Worm (Caenorhabditis elegans) whole organism, young adult: ENCODE measurements around the gene chil-4.
A peak's percentile ranks its signal among the peaks of the same experiment; 100 is the strongest.

Source experiments
- C06A6.2 ChIP-seq: fragments of 200-800 bp; sonication (Bioruptor generic); conservative IDR thresholded peaks from 2 replicates; pipeline ENCODE4 v1.3.6; 2022; ENCODE audit warnings: missing genetic modification characterization, missing compliant biosample characterization
- F33H1.4 ChIP-seq: fragments of 200-800 bp; sonication (Bioruptor generic); IDR thresholded peaks from 2 replicates; pipeline ENCODE4 v1.3.6; 2022; ENCODE audit warnings: missing genetic modification reagents, missing genetic modification characterization, missing compliant biosample characterization
- F39B2.1 ChIP-seq: fragments of 200-800 bp; sonication (Bioruptor generic); IDR thresholded peaks from 2 replicates; pipeline ENCODE4 v1.3.6; 2022; ENCODE audit warnings: missing genetic modification reagents, missing genetic modification characterization, missing compliant biosample characterization
- Y56A3A.18 ChIP-seq: fragments of 200-800 bp; sonication (Bioruptor generic); IDR thresholded peaks from 2 replicates; pipeline ENCODE4 v1.3.6; 2022; ENCODE audit warnings: missing genetic modification reagents, missing genetic modification characterization, missing compliant biosample characterization
- akir-1 ChIP-seq: fragments of 200-800 bp; sonication (Bioruptor generic); optimal IDR thresholded peaks from 2 replicates; lab custom pipeline; 2018; ENCODE audit warnings: mild to moderate bottlenecking, missing genetic modification characterization, moderate library complexity, missing compliant biosample characterization
- atf-7 ChIP-seq: sonication (generic microtip); optimal IDR thresholded peaks from 2 replicates; lab custom pipeline; 2017; ENCODE audit warnings: mild to moderate bottlenecking, missing genetic modification characterization, missing compliant biosample characterization
- attf-5 ChIP-seq: fragments of 200-800 bp; sonication (Bioruptor generic); optimal IDR thresholded peaks from 2 replicates; lab custom pipeline; 2018; ENCODE audit warnings: mild to moderate bottlenecking, missing genetic modification characterization, missing compliant biosample characterization
- ccch-3 ChIP-seq: fragments of 200-800 bp; sonication (Bioruptor generic); optimal IDR thresholded peaks from 2 replicates; lab custom pipeline; 2018; ENCODE audit warnings: mild to moderate bottlenecking, missing genetic modification characterization, missing compliant biosample characterization
- dox-1 ChIP-seq: fragments of 200-800 bp; sonication (Bioruptor generic); IDR thresholded peaks from 2 replicates; pipeline ENCODE4 v1.3.6; 2022; ENCODE audit warnings: missing genetic modification reagents, missing genetic modification characterization, missing compliant biosample characterization
- efl-1 ChIP-seq: fragments of 150-350 bp; optimal IDR thresholded peaks from 2 replicates; lab custom pipeline; 2014; ENCODE audit warnings: missing biosample characterization, missing genetic modification reagents, missing genetic modification characterization
- egl-18 ChIP-seq: fragments of 200-800 bp; sonication (Bioruptor generic); IDR thresholded peaks from 2 replicates; pipeline ENCODE4 v1.3.6; 2022; ENCODE audit warnings: missing genetic modification reagents, missing genetic modification characterization, missing compliant biosample characterization
- egl-44 ChIP-seq: fragments of 200-800 bp; sonication (Bioruptor generic); IDR thresholded peaks from 2 replicates; pipeline ENCODE4 v1.3.6; 2022; ENCODE audit warnings: missing genetic modification reagents, missing genetic modification characterization, missing compliant biosample characterization
- ekl-4 ChIP-seq: fragments of 200-800 bp; sonication (Bioruptor generic); IDR thresholded peaks from 2 replicates; pipeline ENCODE4 v1.3.6; 2022; ENCODE audit warnings: missing genetic modification reagents, missing genetic modification characterization, missing compliant biosample characterization
- ets-4 ChIP-seq: fragments of 200-800 bp; sonication (Bioruptor generic); optimal IDR thresholded peaks from 2 replicates; lab custom pipeline; 2018; ENCODE audit warnings: mild to moderate bottlenecking, missing genetic modification characterization, missing compliant biosample characterization
- hmg-1.2 ChIP-seq: fragments of 200-800 bp; sonication (Bioruptor generic); IDR thresholded peaks from 2 replicates; pipeline ENCODE4 v1.3.6; 2022; ENCODE audit warnings: missing genetic modification reagents, missing genetic modification characterization, missing compliant biosample characterization
- hmg-20 ChIP-seq: fragments of 200-800 bp; sonication (Bioruptor generic); IDR thresholded peaks from 2 replicates; pipeline ENCODE4 v1.3.6; 2022; ENCODE audit warnings: missing genetic modification reagents, missing genetic modification characterization, missing compliant biosample characterization
- let-607 ChIP-seq, 2 experiments: fragments of 200-800 bp in 1 of 2; sonication (Bioruptor generic) in 1 of 2; sonication (generic microtip) in 1 of 2; optimal IDR thresholded peaks; 2 replicates each; lab custom pipeline; 2016 to 2018; ENCODE audit warnings: mild to moderate bottlenecking in 2 of 2, missing compliant biosample characterization in 2 of 2, missing genetic modification characterization in 2 of 2, moderate library complexity in 2 of 2, missing genotype in 1 of 2
- lin-26 ChIP-seq: fragments of 200-800 bp; sonication (Bioruptor generic); IDR thresholded peaks from 2 replicates; pipeline ENCODE4 v1.3.6; 2022; ENCODE audit warnings: missing genetic modification reagents, missing genetic modification characterization, missing compliant biosample characterization
- lin-35 ChIP-seq, 3 experiments: fragments of 150-350 bp in 2 of 3; sonication (generic microtip) in 1 of 3; optimal IDR thresholded peaks; 2 replicates each; lab custom pipeline; 2014 to 2018; ENCODE audit warnings: missing biosample characterization in 3 of 3, missing genetic modification characterization in 3 of 3, missing genetic modification reagents in 3 of 3
- lin-40 ChIP-seq: sonication (generic microtip); optimal IDR thresholded peaks from 2 replicates; lab custom pipeline; 2016; ENCODE audit warnings: missing genetic modification characterization, mild to moderate bottlenecking, missing compliant biosample characterization, missing genotype, missing genetic modification reagents
- lin-54 ChIP-seq: fragments of 200-800 bp; sonication (Bioruptor generic); optimal IDR thresholded peaks from 2 replicates; lab custom pipeline; 2018; ENCODE audit warnings: mild to moderate bottlenecking, missing genetic modification characterization, missing compliant biosample characterization
- lsl-1 ChIP-seq: fragments of 200-800 bp; sonication (Bioruptor generic); optimal IDR thresholded peaks from 2 replicates; lab custom pipeline; 2018; ENCODE audit warnings: mild to moderate bottlenecking, missing genetic modification characterization, moderate library complexity, missing compliant biosample characterization
- madf-6 ChIP-seq: fragments of 200-800 bp; sonication (Bioruptor generic); IDR thresholded peaks from 2 replicates; pipeline ENCODE4 v1.3.6; 2022; ENCODE audit warnings: missing genetic modification reagents, missing genetic modification characterization, missing compliant biosample characterization
- nfyb-1 ChIP-seq: fragments of 200-800 bp; sonication (Bioruptor generic); IDR thresholded peaks from 2 replicates; pipeline ENCODE4 v1.3.6; 2022; ENCODE audit warnings: missing genetic modification reagents, missing genetic modification characterization, missing compliant biosample characterization
- nhr-80 ChIP-seq: sonication (generic microtip); optimal IDR thresholded peaks from 2 replicates; lab custom pipeline; 2016; ENCODE audit warnings: missing genetic modification characterization, missing compliant biosample characterization
- nhr-90 ChIP-seq: sonication (generic microtip); optimal IDR thresholded peaks from 2 replicates; lab custom pipeline; 2016; ENCODE audit warnings: missing genotype, mild to moderate bottlenecking, missing genetic modification characterization, missing compliant biosample characterization
- pha-4 ChIP-seq: fragments of 150-350 bp; sonication (generic microtip); optimal IDR thresholded peaks from 2 replicates; lab custom pipeline; 2014; ENCODE audit warnings: missing biosample characterization, missing genetic modification reagents, missing genetic modification characterization
- rpc-1 ChIP-seq, 2 experiments: fragments of 150-350 bp in 1 of 2; sonication (generic microtip) in 1 of 2; optimal IDR thresholded peaks; 2 replicates each; lab custom pipeline; 2014 to 2018; ENCODE audit warnings: missing biosample characterization in 1 of 2, missing genetic modification characterization in 1 of 2, missing genetic modification reagents in 1 of 2, missing genotype in 1 of 2
- sea-2 ChIP-seq: fragments of 200-800 bp; sonication (Bioruptor generic); IDR thresholded peaks from 2 replicates; pipeline ENCODE4 v1.3.6; 2022; ENCODE audit warnings: missing genetic modification characterization, missing compliant biosample characterization
- snpc-1.3 ChIP-seq: sonication (generic microtip); optimal IDR thresholded peaks from 2 replicates; lab custom pipeline; 2017; ENCODE audit warnings: missing genetic modification characterization, mild to moderate bottlenecking, missing compliant biosample characterization, antibody characterized with exemption, moderate library complexity, missing genotype, missing genetic modification reagents; ENCODE audit not compliant: insufficient read depth
- snpc-3.4 ChIP-seq: sonication (generic microtip); optimal IDR thresholded peaks from 2 replicates; lab custom pipeline; 2017; ENCODE audit warnings: missing genetic modification characterization, mild to moderate bottlenecking, missing compliant biosample characterization, antibody characterized with exemption, moderate library complexity, missing genotype, missing genetic modification reagents
- snpc-4 ChIP-seq, 5 experiments: fragments of 150-350 bp in 1 of 5; sonication (generic microtip) in 4 of 5; optimal IDR thresholded peaks; 2 replicates each; lab custom pipeline; 2014 to 2018; ENCODE audit warnings: missing genetic modification characterization in 5 of 5, missing biosample characterization in 3 of 5, antibody characterized with exemption in 2 of 5, mild to moderate bottlenecking in 2 of 5, missing compliant biosample characterization in 2 of 5, missing genotype in 2 of 5, moderate library complexity in 2 of 5, missing genetic modification reagents in 1 of 5
- somi-1 ChIP-seq: fragments of 200-800 bp; sonication (Bioruptor generic); optimal IDR thresholded peaks from 2 replicates; lab custom pipeline; 2018; ENCODE audit warnings: mild to moderate bottlenecking, missing genetic modification characterization, missing compliant biosample characterization
- tbp1 ChIP-seq: fragments of 200-800 bp; sonication (Bioruptor generic); optimal IDR thresholded peaks from 2 replicates; lab custom pipeline; 2018; ENCODE audit warnings: mild to moderate bottlenecking, missing genetic modification characterization, missing compliant biosample characterization
- unc-62 ChIP-seq: fragments of 150-350 bp; optimal IDR thresholded peaks from 2 replicates; lab custom pipeline; 2014; ENCODE audit warnings: missing biosample characterization, missing genetic modification reagents, missing genetic modification characterization
- xnd-1 ChIP-seq: sonication (generic microtip); optimal IDR thresholded peaks from 2 replicates; lab custom pipeline; 2016; ENCODE audit warnings: missing genotype, missing genetic modification reagents, missing genetic modification characterization, missing compliant biosample characterization
- zfh-2 ChIP-seq: fragments of 200-800 bp; sonication (Bioruptor generic); conservative IDR thresholded peaks from 2 replicates; pipeline ENCODE4 v1.3.6; 2022; ENCODE audit warnings: missing genetic modification reagents, missing genetic modification characterization, missing compliant biosample characterization
- zim-3 ChIP-seq: sonication (generic microtip); optimal IDR thresholded peaks from 2 replicates; lab custom pipeline; 2017; ENCODE audit warnings: mild to moderate bottlenecking, missing genetic modification characterization, moderate library complexity, missing compliant biosample characterization
- ztf-22 ChIP-seq: fragments of 200-800 bp; sonication (Bioruptor generic); optimal IDR thresholded peaks from 2 replicates; lab custom pipeline; 2018; ENCODE audit warnings: mild to moderate bottlenecking, missing genetic modification characterization, moderate library complexity, missing compliant biosample characterization
- ztf-26 ChIP-seq: sonication (generic microtip); optimal IDR thresholded peaks from 2 replicates; lab custom pipeline; 2017; ENCODE audit warnings: missing genetic modification characterization, missing compliant biosample characterization

chil-4 gene

ce11 chrII:9892409-9892808 is 36.9 kb upstream of the chil-4 start, which contains the start of gene C08H9.16:
Gene C08H9.16, plus strand, starts transcription at chrII:9892778.
- peak; percentile 58; the same call in 1 of the 2 replicates for TF ChIP-seq madf-6 (GFP tag; lab: Robert Waterston, UW)
- TF ChIP-seq hmg-1.2 (GFP tag; lab: Robert Waterston, UW), result peak; percentile 41; the same call in 1 of the 2 replicates
- peak; percentile 26 for TF ChIP-seq attf-5
- peak; percentile 45 for TF ChIP-seq snpc-1.3
- TF ChIP-seq egl-18 (GFP tag; lab: Robert Waterston, UW), result no peak
- TF ChIP-seq sea-2 (GFP tag; lab: Robert Waterston, UW), result no peak
- TF ChIP-seq let-607 (tag; optimal IDR thresholded peaks at IDR 0.05; lab: Kevin White, UChicago), result peak; percentile 89 to 94
- peak; percentile 48 for TF ChIP-seq lin-54
- peak; percentile 78 for TF ChIP-seq F33H1.4 (GFP tag; lab: Robert Waterston, UW)
- peak; percentile 8 for TF ChIP-seq xnd-1
- TF ChIP-seq somi-1 (GFP tag; lab: Kevin White, UChicago), result no peak
- TF ChIP-seq lsl-1 (GFP tag; lab: Kevin White, UChicago), result peak; percentile 88
- TF ChIP-seq pha-4, result peak; percentile 13
- peak; percentile 20 for TF ChIP-seq efl-1 (GFP tag; lab: Kevin White, UChicago)
- no peak for TF ChIP-seq zim-3 (tag; lab: Kevin White, UChicago)
- TF ChIP-seq tbp1, result peak; percentile 13
- TF ChIP-seq lin-35 (GFP tag; optimal IDR thresholded peaks at IDR 0.05; lab: Kevin White, UChicago), result peak in 1 of 3 experiments; percentile 40
- TF ChIP-seq C06A6.2 (GFP tag; lab: Robert Waterston, UW), result no peak
- TF ChIP-seq zfh-2 (GFP tag; lab: Robert Waterston, UW), result no peak
- TF ChIP-seq nfyb-1, result peak; percentile 69; the same call in 1 of the 2 replicates
- TF ChIP-seq F39B2.1 (GFP tag; lab: Robert Waterston, UW), result no peak
- TF ChIP-seq snpc-3.4, result peak; percentile 7

- TF ChIP-seq snpc-4 (GFP tag; optimal IDR thresholded peaks at IDR 0.05; lab: Kevin White, UChicago) (no peak), snpc-4 (tag; optimal IDR thresholded peaks at IDR 0.05; lab: Kevin White, UChicago) (peak in 1 of 4 experiments; percentile 29), ccch-3 (GFP tag; lab: Kevin White, UChicago) (no peak), akir-1 (no peak), atf-7 (tag; lab: Kevin White, UChicago) (peak; percentile 26), lin-54 (peak; percentile 21), egl-44 (GFP tag; lab: Robert Waterston, UW) (peak; percentile 15; the same call in 1 of the 2 replicates), efl-1 (GFP tag; lab: Kevin White, UChicago) (no peak), nfyb-1 (peak; percentile 21; the same call in 1 of the 2 replicates), Y56A3A.18 (no peak), unc-62 (GFP tag; lab: Kevin White, UChicago) (peak; percentile 34), let-607 (tag; optimal IDR thresholded peaks at IDR 0.05; lab: Kevin White, UChicago) (peak; percentile 96 to 97), lin-26 (GFP tag; lab: Robert Waterston, UW) (peak; percentile 68; the same call in 1 of the 2 replicates), ztf-22 (GFP tag; lab: Kevin White, UChicago) (peak; percentile 55), lin-40 (no peak), ekl-4 (peak; percentile 13; the same call in 1 of the 2 replicates), dox-1 (peak; percentile 38; the same call in 1 of the 2 replicates), tbp1 (peak; percentile 4), rpc-1 (optimal IDR thresholded peaks at IDR 0.05; lab: Kevin White, UChicago) (no peak), rpc-1 (tag; optimal IDR thresholded peaks at IDR 0.05; lab: Kevin White, UChicago) (no peak), hmg-20 (GFP tag; lab: Robert Waterston, UW) (no peak), ztf-26 (tag; lab: Kevin White, UChicago) (no peak), madf-6 (GFP tag; lab: Robert Waterston, UW) (peak; percentile 33; the same call in 1 of the 2 replicates), nhr-90 (peak; percentile 6), ets-4 (GFP tag; lab: Kevin White, UChicago) (peak; percentile 71), nhr-80 (tag; lab: Kevin White, UChicago) (peak; percentile 97)
Observed at ce11 chrII:9891823-9892222, 36.3 kb upstream of the chil-4 start.
